Fruit fly (Drosophila melanogaster): ENCODE measurements around the gene CG13481.

CG13481 gene

DNA sequence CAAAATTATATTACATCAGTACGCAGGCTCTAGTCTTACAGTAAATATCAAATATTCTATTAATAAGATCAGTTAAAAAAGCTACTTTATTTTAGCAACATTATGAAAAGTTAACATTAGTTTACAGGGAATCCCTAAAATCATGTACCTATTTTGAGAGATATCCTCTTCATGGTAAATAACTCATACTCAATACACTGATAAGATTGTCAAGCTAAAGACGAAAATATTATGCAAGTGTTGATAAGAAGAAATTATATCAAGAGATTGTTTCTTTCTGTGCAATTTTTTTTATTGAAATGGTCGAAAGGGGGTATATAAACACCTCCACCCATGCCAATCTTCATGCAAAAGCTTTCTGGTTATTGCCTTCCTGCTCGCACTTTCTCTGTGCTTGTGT lies 41.1 kb downstream of the CG13481 start:
- TF ChIP-seq CG12605 (GFP tag; IDR thresholded peaks at IDR 0.05) (no peak), CG14655 (GFP tag; optimal IDR thresholded peaks at IDR 0.05) (peak; percentile 1), CG8159 (tag; optimal IDR thresholded peaks at IDR 0.05) (peak; percentile 46), CG4496 (GFP tag; IDR thresholded peaks at IDR 0.05) (no peak), Pif1B (GFP tag; optimal IDR thresholded peaks at IDR 0.05) (no peak), Ets98B (GFP tag; IDR thresholded peaks at IDR 0.05) (no peak)

- no peak for TF ChIP-seq CG8301 (tag; optimal IDR thresholded peaks at IDR 0.05)
- TF ChIP-seq Pif1B (GFP tag; optimal IDR thresholded peaks at IDR 0.05): no peak
- TF ChIP-seq CG13204 (GFP tag; optimal IDR thresholded peaks at IDR 0.05): no peak
- TF ChIP-seq Snoo (tag; optimal IDR thresholded peaks at IDR 0.05): no peak
- TF ChIP-seq CG8159 (tag; optimal IDR thresholded peaks at IDR 0.05): no peak
- no peak for TF ChIP-seq EcR (GFP tag; optimal IDR thresholded peaks at IDR 0.05)
- TF ChIP-seq CG32121 (GFP tag; IDR thresholded peaks at IDR 0.05): no peak
- TF ChIP-seq gl (tag; optimal IDR thresholded peaks at IDR 0.05): no peak
- TF ChIP-seq Ets98B (GFP tag; IDR thresholded peaks at IDR 0.05): no peak
- TF ChIP-seq Pif1A (GFP tag; optimal IDR thresholded peaks at IDR 0.05): no peak
- TF ChIP-seq CG15710 (tag; optimal IDR thresholded peaks at IDR 0.05): no peak
- TF ChIP-seq CG9948 (tag; optimal IDR thresholded peaks at IDR 0.05): no peak
- no peak for TF ChIP-seq CG14655 (GFP tag; optimal IDR thresholded peaks at IDR 0.05)
- TF ChIP-seq rn (GFP tag; IDR thresholded peaks at IDR 0.05): no peak
These were observed 43.2 kb downstream of the CG13481 start for dm6 chr3L:14326267-14326666.

DNA sequence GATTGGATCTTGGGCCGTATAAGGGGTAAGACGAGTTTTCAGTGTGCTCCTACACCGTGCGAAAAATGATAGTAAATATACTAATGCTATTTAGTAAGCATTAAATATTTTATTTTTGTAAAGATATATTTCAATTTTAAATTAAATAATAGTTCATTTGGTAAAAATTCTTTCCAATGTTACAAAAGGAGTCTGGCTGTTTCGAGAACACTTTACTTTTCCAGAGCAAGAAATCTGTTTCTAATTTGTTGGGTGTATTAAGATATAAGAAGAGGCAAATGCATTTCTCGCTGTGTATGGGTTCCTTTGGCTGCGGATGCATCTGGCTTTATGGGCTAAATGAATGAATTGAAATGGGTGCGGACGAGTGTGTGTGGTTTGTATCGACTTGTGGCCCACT lies 44.2 kb downstream of the CG13481 start:
- TF ChIP-seq CG9948 (tag; optimal IDR thresholded peaks at IDR 0.05) (peak; percentile 36), fd96Ca (GFP tag; IDR thresholded peaks at IDR 0.05) (no peak), Snoo (tag; optimal IDR thresholded peaks at IDR 0.05) (peak; percentile 24), EcR (GFP tag; optimal IDR thresholded peaks at IDR 0.05) (no peak), CG15710 (tag; optimal IDR thresholded peaks at IDR 0.05) (peak; percentile 42), CG4496 (GFP tag; IDR thresholded peaks at IDR 0.05) (no peak), CG14655 (GFP tag; optimal IDR thresholded peaks at IDR 0.05) (peak; percentile 61), CG8159 (tag; optimal IDR thresholded peaks at IDR 0.05) (peak; percentile 59), Pif1B (GFP tag; optimal IDR thresholded peaks at IDR 0.05) (peak; percentile 26), CG17806 (tag; optimal IDR thresholded peaks at IDR 0.05) (peak; percentile 56), D1 (tag; optimal IDR thresholded peaks at IDR 0.05) (peak; percentile 11), CG34367 (tag; optimal IDR thresholded peaks at IDR 0.05) (no peak), CG10348 (GFP tag; IDR thresholded peaks at IDR 0.05) (no peak), CG8301 (tag; optimal IDR thresholded peaks at IDR 0.05) (peak; percentile 35), CG12605 (GFP tag; IDR thresholded peaks at IDR 0.05) (no peak), CG13204 (GFP tag; optimal IDR thresholded peaks at IDR 0.05) (no peak), Pif1A (GFP tag; optimal IDR thresholded peaks at IDR 0.05) (peak; percentile 20), rn (GFP tag; IDR thresholded peaks at IDR 0.05) (no peak), CG32121 (GFP tag; IDR thresholded peaks at IDR 0.05) (no peak), gl (tag; optimal IDR thresholded peaks at IDR 0.05) (no peak), Ets98B (GFP tag; IDR thresholded peaks at IDR 0.05) (no peak; the same call in 1 of the 2 replicates)

DNA sequence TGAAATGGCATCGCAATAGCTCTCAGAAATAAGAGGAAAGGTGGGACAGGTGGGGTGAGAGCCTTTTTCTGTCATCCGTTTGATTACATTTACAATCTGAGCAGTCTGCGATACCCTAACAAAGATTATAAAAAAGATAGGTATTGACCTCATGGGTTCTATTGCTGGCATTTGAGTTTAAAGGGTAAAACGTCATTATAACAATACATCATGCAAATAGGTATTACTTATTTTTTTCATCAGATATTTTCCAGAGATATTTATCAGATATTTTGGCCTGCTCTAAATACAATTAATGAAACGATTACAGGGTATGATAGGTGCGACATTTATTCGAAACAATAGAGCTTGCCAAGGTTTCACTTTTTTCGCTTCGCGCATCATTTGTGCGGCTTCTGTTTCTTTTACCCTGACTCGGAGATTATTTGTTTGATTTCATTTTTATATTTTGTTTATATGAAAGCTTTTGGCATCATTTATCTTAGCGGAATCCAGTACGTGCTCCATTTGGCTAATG lies 47.2 kb downstream of the CG13481 start:
- TF ChIP-seq CG32121 (GFP tag; IDR thresholded peaks at IDR 0.05) (no peak), Snoo (tag; optimal IDR thresholded peaks at IDR 0.05) (no peak), fd96Ca (GFP tag; IDR thresholded peaks at IDR 0.05) (no peak), gl (tag; optimal IDR thresholded peaks at IDR 0.05) (no peak), CG8301 (tag; optimal IDR thresholded peaks at IDR 0.05) (peak; percentile 22), Pif1B (GFP tag; optimal IDR thresholded peaks at IDR 0.05) (no peak), CG4496 (GFP tag; IDR thresholded peaks at IDR 0.05) (no peak), CG8159 (tag; optimal IDR thresholded peaks at IDR 0.05) (peak; percentile 7), CG15710 (tag; optimal IDR thresholded peaks at IDR 0.05) (no peak), CG14655 (GFP tag; optimal IDR thresholded peaks at IDR 0.05) (peak; percentile 45), CG12605 (GFP tag; IDR thresholded peaks at IDR 0.05) (no peak), CG17806 (tag; optimal IDR thresholded peaks at IDR 0.05) (peak; percentile 12), Pif1A (GFP tag; optimal IDR thresholded peaks at IDR 0.05) (peak; percentile 35), CG9948 (tag; optimal IDR thresholded peaks at IDR 0.05) (peak; percentile 23), CG13204 (GFP tag; optimal IDR thresholded peaks at IDR 0.05) (no peak), D1 (tag; optimal IDR thresholded peaks at IDR 0.05) (no peak), CG34367 (tag; optimal IDR thresholded peaks at IDR 0.05) (no peak)

dm6 chr3L:14321858-14322257 lies 47.6 kb downstream of the CG13481 start:
- peak; percentile 13 for TF ChIP-seq CG13204 (GFP tag; optimal IDR thresholded peaks at IDR 0.05)
- no peak for TF ChIP-seq rn (GFP tag; IDR thresholded peaks at IDR 0.05)
- no peak for TF ChIP-seq CG14655 (GFP tag; optimal IDR thresholded peaks at IDR 0.05)
- 0 out of 3 replicates have a peak, but pooled peaks have one; percentile 35 for TF ChIP-seq CG4496 (GFP tag; IDR thresholded peaks at IDR 0.05)

DNA sequence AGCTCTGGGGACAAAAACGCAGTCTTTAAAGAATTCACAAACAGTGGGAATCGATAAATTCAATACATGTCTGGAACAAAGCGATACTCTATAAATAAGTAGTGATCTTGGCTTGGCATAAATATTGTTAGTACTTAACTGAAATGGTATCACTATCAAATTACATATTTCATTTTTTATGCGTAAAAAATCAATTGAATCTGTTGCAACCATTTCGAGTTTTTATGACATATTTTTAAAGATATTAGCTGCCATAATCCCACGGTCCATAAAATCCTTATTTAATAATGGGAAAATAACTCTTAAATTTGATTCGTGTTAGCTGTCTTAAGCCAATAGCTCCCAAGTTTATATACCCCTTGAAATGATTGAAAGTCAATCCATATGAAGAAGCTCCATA lies 48.1 kb downstream of the CG13481 start:
- TF ChIP-seq CG8159 (tag; optimal IDR thresholded peaks at IDR 0.05) (peak; percentile 43), Pif1B (GFP tag; optimal IDR thresholded peaks at IDR 0.05) (no peak), CG4496 (GFP tag; IDR thresholded peaks at IDR 0.05) (no peak), D1 (tag; optimal IDR thresholded peaks at IDR 0.05) (no peak), EcR (GFP tag; optimal IDR thresholded peaks at IDR 0.05) (no peak), fd96Ca (GFP tag; IDR thresholded peaks at IDR 0.05) (no peak), Pif1A (GFP tag; optimal IDR thresholded peaks at IDR 0.05) (peak; percentile 41), CG14655 (GFP tag; optimal IDR thresholded peaks at IDR 0.05) (peak; percentile 53), CG17806 (tag; optimal IDR thresholded peaks at IDR 0.05) (peak; percentile 26), CG13204 (GFP tag; optimal IDR thresholded peaks at IDR 0.05) (no peak), Ets98B (GFP tag; IDR thresholded peaks at IDR 0.05) (no peak), gl (tag; optimal IDR thresholded peaks at IDR 0.05) (no peak), CG15710 (tag; optimal IDR thresholded peaks at IDR 0.05) (no peak), CG32121 (GFP tag; IDR thresholded peaks at IDR 0.05) (no peak), rn (GFP tag; IDR thresholded peaks at IDR 0.05) (no peak), CG10348 (GFP tag; IDR thresholded peaks at IDR 0.05) (no peak), CG34367 (tag; optimal IDR thresholded peaks at IDR 0.05) (no peak), CG9948 (tag; optimal IDR thresholded peaks at IDR 0.05) (peak; percentile 41), CG8301 (tag; optimal IDR thresholded peaks at IDR 0.05) (peak; percentile 29), CG12605 (GFP tag; IDR thresholded peaks at IDR 0.05) (no peak), Snoo (tag; optimal IDR thresholded peaks at IDR 0.05) (no peak)

Data from whole organism, pupa.